Worm (Caenorhabditis elegans): ENCODE measurements around the gene acr-21.

Gene acr-21

DNA sequence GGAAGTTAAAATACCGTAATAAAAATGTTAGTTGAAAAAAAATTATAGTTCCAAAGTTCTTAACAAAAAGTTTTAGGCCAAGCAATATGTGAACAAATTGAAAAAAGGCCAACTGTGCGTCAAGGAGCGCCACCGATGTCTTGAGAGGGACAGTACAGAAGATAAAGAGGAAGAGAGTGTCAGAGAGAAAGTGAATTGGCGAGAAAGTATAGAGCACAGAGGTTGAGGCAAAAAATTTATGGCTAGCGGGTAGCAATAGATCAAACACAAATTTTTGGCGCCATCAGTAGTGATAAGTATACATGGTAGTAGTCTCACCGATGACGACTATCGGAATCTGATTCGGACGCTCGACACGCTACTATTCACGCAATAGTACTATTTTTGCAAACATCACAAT lies 22.6 kb downstream of the acr-21 start:
- TF ChIP-seq him-1 (tag; optimal IDR thresholded peaks at IDR 0.05) (no peak), W03F9.2 (tag; optimal IDR thresholded peaks at IDR 0.05) (no peak), dao-5 (tag; optimal IDR thresholded peaks at IDR 0.05) (no peak)

DNA sequence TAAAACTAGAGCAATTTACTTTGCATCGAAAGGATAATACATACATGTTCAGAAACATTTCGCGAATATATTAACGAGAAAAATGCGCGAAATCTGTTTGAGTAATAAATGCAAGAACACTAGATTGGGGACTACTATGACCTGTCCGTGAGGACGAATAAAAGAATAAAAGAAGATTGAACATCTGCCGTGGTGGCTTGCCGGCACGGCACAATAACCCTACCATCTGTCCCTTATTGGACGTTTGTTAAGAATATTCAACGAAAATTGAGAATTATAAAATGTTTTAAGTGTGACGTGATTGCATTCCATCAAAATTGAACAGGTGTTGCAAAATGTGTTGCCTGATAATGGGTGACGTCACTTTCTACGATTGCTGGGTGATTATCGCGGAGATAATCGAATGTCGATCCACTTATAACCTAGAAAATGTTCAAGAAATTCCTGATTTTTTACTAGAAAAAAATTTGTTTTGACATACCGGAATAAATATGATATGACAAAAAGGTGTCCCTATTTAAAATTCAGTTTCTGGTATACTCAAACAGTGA lies 23.8 kb downstream of the acr-21 start:
- no peak for TF ChIP-seq him-1 (tag; optimal IDR thresholded peaks at IDR 0.05)
- TF ChIP-seq W03F9.2 (tag; optimal IDR thresholded peaks at IDR 0.05) = no peak
- TF ChIP-seq dao-5 (tag; optimal IDR thresholded peaks at IDR 0.05) = no peak

ce11 chrIII:6606022-6606467 lies 24.4 kb downstream of the acr-21 start:
- TF ChIP-seq him-1 (tag; optimal IDR thresholded peaks at IDR 0.05) (peak; percentile 60), dao-5 (tag; optimal IDR thresholded peaks at IDR 0.05) (peak; percentile 52), W03F9.2 (tag; optimal IDR thresholded peaks at IDR 0.05) (peak; percentile 79)

DNA sequence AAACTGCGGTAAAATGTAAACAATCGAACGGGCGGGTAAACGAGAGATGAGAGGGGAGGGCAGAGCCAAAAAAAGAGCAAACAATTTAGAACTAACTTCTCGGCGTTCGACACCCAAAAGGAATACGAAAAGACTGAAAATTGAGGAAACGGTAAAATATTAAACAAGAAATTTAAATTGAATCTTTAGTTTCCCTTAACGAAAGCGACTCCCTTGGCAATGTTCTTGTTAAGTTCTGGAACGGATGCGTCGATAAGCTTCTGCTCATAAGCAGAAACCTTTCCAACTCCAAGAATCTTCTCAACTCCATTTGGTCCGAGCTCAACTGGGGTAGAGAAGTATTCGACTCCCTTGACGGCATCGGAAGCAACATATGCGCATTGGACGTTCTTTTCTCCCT lies 25.0 kb downstream of the acr-21 start:
- TF ChIP-seq W03F9.2 (tag; optimal IDR thresholded peaks at IDR 0.05) (no peak), dao-5 (tag; optimal IDR thresholded peaks at IDR 0.05) (no peak), him-1 (tag; optimal IDR thresholded peaks at IDR 0.05) (no peak)

- TF ChIP-seq W03F9.2 (tag; optimal IDR thresholded peaks at IDR 0.05) = no peak
- no peak for TF ChIP-seq him-1 (tag; optimal IDR thresholded peaks at IDR 0.05)
- no peak for TF ChIP-seq dao-5 (tag; optimal IDR thresholded peaks at IDR 0.05)
Measured at ce11 chrIII:6607067-6607466, 25.4 kb downstream of the acr-21 start.

DNA sequence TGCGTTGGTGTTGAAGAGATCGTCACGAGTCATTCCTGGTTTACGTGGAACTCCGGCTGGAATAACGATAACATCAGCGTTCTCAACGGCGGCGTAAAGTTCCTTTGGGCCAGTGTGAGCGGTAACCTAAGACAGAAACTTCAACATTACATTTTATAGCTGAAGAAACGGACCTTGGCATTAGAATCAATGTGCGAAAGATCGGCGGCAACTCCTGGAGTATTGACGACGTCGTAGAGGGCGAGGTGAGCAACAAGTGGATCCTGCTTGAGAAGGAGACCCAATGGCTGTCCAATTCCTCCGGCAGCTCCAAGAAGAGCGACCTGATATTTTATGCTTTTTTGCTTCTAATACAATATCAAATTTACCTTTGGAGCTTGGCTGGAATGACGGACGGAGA lies 26.0 kb downstream of the acr-21 start:
- TF ChIP-seq him-1 (tag; optimal IDR thresholded peaks at IDR 0.05) = no peak
- TF ChIP-seq W03F9.2 (tag; optimal IDR thresholded peaks at IDR 0.05) = no peak
- TF ChIP-seq dao-5 (tag; optimal IDR thresholded peaks at IDR 0.05) = no peak

DNA sequence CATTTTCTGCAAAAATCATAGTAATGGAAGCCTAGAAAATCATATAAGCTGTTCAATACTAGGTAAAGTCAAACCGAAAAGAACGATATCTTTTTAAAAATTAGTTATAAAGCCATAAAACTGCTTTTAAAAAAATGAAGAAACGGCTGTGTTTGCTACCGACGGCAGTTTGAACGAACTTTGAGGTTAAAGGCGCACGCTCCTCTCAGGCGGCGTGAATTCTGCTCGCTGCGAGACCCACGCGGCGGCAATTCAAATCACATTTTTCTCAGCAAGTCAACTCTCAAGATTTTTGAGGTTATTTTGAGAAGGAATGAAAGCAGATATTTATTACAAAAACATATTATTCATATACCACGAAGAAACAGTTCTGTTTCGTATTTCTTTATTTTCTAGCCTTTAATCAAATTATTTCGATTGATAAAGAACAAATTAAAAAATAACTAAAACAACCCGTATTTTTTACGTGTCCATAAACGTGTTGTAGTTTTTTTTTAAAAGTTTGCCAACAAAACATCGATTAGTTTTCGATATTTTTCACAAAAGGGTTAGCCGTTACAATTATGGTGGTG lies 26.5 kb downstream of the acr-21 start, which contains the start of the genes mdh-2 and F20H11.4:
TSS of gene mdh-2 (minus strand) at position 6 of the 572 bp plus-strand sequence.
TSS of gene F20H11.4 (plus strand) at position 522 of the 572 bp plus-strand sequence.
- peak; percentile 5 for TF ChIP-seq him-1 (tag; optimal IDR thresholded peaks at IDR 0.05)
- TF ChIP-seq W03F9.2 (tag; optimal IDR thresholded peaks at IDR 0.05) = peak; percentile 85
- no peak for TF ChIP-seq dao-5 (tag; optimal IDR thresholded peaks at IDR 0.05)

ce11 chrIII:6610522-6610921 lies 28.8 kb downstream of the acr-21 start, which contains the start of gene srh-40:
Gene srh-40 (plus strand): TSS chrIII:6610822.
- TF ChIP-seq dao-5 (tag; optimal IDR thresholded peaks at IDR 0.05) (no peak), him-1 (tag; optimal IDR thresholded peaks at IDR 0.05) (no peak), W03F9.2 (tag; optimal IDR thresholded peaks at IDR 0.05) (no peak)

DNA sequence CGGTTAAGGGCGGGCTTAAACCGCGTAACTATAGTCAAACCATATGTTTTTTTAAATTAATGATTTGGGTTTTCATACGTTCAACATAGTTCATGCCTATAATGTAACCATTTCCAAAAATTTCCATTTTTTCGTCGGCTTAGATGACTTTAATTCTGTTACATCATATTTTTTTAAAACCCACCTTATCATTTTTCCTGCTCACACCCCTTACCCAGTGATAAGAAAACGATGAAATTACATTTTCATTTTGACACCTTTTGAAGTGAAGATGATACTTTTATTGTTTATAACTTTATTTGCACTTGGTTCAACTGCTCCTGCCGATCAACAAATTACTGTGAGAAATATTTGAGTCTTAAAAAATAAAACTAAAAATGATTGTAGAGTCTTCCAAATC lies 30.6 kb downstream of the acr-21 start, which contains the start of gene ctsa-4.2:
TSS of gene ctsa-4.2 (plus strand) at position 247 of the 400 bp plus-strand sequence.
- TF ChIP-seq dao-5 (tag; optimal IDR thresholded peaks at IDR 0.05) = no peak
- TF ChIP-seq W03F9.2 (tag; optimal IDR thresholded peaks at IDR 0.05) = no peak
- TF ChIP-seq him-1 (tag; optimal IDR thresholded peaks at IDR 0.05) = no peak

- no peak for TF ChIP-seq dao-5 (tag; optimal IDR thresholded peaks at IDR 0.05)
- no peak for TF ChIP-seq him-1 (tag; optimal IDR thresholded peaks at IDR 0.05)
- no peak for TF ChIP-seq W03F9.2 (tag; optimal IDR thresholded peaks at IDR 0.05)
Measured at ce11 chrIII:6615064-6615463, 33.4 kb downstream of the acr-21 start, which contains the start of gene cmtr-2. Gene cmtr-2 (plus strand): TSS chrIII:6615414.

DNA sequence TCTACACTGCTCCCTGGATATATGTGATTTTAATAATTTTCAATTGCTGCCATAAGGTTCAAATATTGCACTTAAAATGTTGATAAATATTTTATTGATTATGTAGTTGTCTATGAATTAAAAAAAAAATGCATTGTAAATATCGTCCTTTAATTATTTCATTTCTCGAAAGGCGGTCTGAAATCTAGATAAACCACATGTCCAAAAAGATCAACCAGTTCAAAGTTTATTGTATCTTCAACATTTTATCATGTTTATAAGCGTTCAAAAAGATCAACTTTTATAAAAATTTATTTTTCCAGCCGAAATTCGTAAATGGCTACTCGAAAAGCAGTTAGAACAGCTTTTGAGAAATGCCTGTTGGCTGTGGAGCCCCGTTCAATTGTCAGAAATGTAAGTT lies 38.3 kb downstream of the acr-21 start, which contains the start of gene C13B9.2:
TSS of gene C13B9.2 (plus strand) at position 301 of the 400 bp plus-strand sequence.
- TF ChIP-seq W03F9.2 (tag; optimal IDR thresholded peaks at IDR 0.05) (no peak), him-1 (tag; optimal IDR thresholded peaks at IDR 0.05) (no peak)

ce11 chrIII:6624872-6625271 lies 43.2 kb downstream of the acr-21 start, which contains the start of gene copd-1:
Gene copd-1 (minus strand): TSS chrIII:6624972.
- TF ChIP-seq W03F9.2 (tag; optimal IDR thresholded peaks at IDR 0.05) (no peak), him-1 (tag; optimal IDR thresholded peaks at IDR 0.05) (no peak), dao-5 (tag; optimal IDR thresholded peaks at IDR 0.05) (no peak)

DNA sequence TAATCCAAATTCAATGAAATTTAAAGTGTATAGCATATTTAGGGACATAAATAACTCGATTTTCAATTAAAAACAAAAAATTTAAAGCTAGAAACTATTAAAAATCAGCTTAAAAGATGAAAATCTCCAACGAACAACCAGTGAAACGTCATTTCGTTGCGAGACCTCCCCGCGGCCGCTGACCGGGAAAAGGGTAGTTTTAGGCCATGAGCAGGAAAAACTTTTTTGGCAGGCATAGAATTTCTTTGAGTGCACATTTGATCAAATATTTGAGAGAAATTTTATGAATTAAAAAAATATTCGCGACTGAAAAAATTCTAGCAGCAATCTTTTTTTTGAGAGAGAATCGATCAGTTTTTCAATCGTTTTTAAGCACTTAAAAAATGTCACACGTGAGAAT lies 43.6 kb downstream of the acr-21 start:
- TF ChIP-seq him-1 (tag; optimal IDR thresholded peaks at IDR 0.05) (no peak), W03F9.2 (tag; optimal IDR thresholded peaks at IDR 0.05) (peak; percentile 63)
